Worm (Caenorhabditis elegans): ENCODE measurements around the gene srd-48.

Gene srd-48

DNA sequence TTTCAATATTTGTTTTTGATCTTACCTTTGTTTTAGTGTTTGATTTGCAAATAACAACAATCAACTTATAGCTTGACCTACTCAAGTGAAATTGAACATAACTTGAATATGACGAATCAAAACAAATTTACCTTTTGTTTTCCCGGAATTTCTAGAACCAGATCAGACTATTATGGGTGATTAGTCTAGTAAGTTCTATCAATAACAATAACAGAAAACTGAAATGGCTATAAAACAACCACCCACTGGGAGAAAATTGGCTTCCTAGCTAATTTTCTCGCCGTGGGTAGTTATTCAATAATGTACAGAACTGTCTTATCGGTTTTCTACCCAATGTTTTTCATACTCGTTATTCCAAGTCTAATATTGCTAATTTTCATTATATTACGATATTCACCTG is 7.2 kb upstream of the srd-48 start, which contains the start of gene srd-45:
Gene srd-45 (plus strand): TSS at position 301 of the 400 bp plus-strand sequence.
- TF ChIP-seq lin-15B (tag; optimal IDR thresholded peaks at IDR 0.05) = no peak
- TF ChIP-seq fos-1 (tag; optimal IDR thresholded peaks at IDR 0.05) = no peak

DNA sequence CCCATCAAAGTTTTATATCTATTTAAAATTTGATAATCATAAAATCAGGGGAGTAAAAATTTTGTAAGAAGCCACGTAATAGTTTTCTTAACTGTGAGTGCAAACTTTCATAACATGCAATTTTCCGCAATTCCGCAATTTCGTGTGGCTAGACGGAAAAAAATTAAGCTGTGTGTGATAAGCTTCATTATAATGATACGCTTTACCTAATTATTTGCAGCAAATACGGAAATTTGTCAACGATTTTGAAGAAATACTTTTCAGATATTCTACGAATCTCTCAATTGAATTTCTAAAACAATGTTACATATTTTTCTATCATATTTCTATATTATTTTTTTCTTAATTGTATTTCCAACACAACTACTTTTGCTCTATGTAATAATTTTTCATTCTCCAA is 4.1 kb upstream of the srd-48 start, which contains the start of gene srd-46:
Gene srd-46 (plus strand): TSS at position 301 of the 400 bp plus-strand sequence.
- no peak for TF ChIP-seq lin-15B (tag; optimal IDR thresholded peaks at IDR 0.05)
- TF ChIP-seq hmg-11 (tag; optimal IDR thresholded peaks at IDR 0.05) = no peak
- no peak for TF ChIP-seq ceh-82 (tag; optimal IDR thresholded peaks at IDR 0.05)
- TF ChIP-seq aly-2 (tag; optimal IDR thresholded peaks at IDR 0.05) = no peak
- no peak for TF ChIP-seq egl-27 (tag; optimal IDR thresholded peaks at IDR 0.05)
- no peak for TF ChIP-seq nhr-23 (tag; optimal IDR thresholded peaks at IDR 0.05)

DNA sequence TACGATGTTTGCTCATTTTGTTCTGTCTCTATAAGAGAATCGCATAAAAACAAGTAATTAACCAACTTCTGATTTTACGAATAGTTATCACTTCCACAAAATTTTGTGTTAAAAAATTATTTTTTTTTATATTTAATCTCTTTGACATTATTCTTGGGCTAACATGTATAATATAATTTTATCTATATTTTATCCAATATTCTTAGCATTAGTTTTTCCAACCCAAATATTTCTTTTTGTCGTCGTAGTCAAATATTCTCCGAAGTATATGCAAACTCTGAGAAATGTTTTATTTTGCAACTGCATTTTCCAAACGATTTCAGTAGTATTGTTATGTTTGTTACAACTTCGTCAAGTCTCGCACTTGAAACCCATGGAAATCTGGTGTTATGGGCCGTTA is 2.4 kb upstream of the srd-48 start, which contains the start of gene srd-47:
Gene srd-47 (plus strand): TSS at position 164 of the 400 bp plus-strand sequence.
- TF ChIP-seq elt-3 (tag; optimal IDR thresholded peaks at IDR 0.05) = no peak
- TF ChIP-seq fkh-10 (GFP tag; optimal IDR thresholded peaks at IDR 0.05) = no peak
- no peak for TF ChIP-seq ceh-28 (tag; optimal IDR thresholded peaks at IDR 0.05)
- no peak for TF ChIP-seq egl-27 (tag; optimal IDR thresholded peaks at IDR 0.05)
- no peak for TF ChIP-seq ama-1 (optimal IDR thresholded peaks at IDR 0.05)
- TF ChIP-seq aly-2 (tag; optimal IDR thresholded peaks at IDR 0.05) = no peak
- no peak for TF ChIP-seq unc-39 (tag; optimal IDR thresholded peaks at IDR 0.05)
- no peak for TF ChIP-seq nhr-12 (tag; optimal IDR thresholded peaks at IDR 0.05)
- no peak for TF ChIP-seq ztf-11 (tag; optimal IDR thresholded peaks at IDR 0.05)
- no peak for TF ChIP-seq hmg-11 (tag; optimal IDR thresholded peaks at IDR 0.05)
- no peak for TF ChIP-seq zag-1 (tag; optimal IDR thresholded peaks at IDR 0.05)
- no peak for TF ChIP-seq sea-2 (GFP tag; optimal IDR thresholded peaks at IDR 0.05)
- no peak for TF ChIP-seq fos-1 (tag; optimal IDR thresholded peaks at IDR 0.05)
- no peak for TF ChIP-seq ceh-82 (tag; optimal IDR thresholded peaks at IDR 0.05)
- TF ChIP-seq fkh-2 (tag; optimal IDR thresholded peaks at IDR 0.05) = no peak
- no peak for TF ChIP-seq nhr-28 (tag; optimal IDR thresholded peaks at IDR 0.05)
- TF ChIP-seq mml-1 (tag; optimal IDR thresholded peaks at IDR 0.05) = no peak

DNA sequence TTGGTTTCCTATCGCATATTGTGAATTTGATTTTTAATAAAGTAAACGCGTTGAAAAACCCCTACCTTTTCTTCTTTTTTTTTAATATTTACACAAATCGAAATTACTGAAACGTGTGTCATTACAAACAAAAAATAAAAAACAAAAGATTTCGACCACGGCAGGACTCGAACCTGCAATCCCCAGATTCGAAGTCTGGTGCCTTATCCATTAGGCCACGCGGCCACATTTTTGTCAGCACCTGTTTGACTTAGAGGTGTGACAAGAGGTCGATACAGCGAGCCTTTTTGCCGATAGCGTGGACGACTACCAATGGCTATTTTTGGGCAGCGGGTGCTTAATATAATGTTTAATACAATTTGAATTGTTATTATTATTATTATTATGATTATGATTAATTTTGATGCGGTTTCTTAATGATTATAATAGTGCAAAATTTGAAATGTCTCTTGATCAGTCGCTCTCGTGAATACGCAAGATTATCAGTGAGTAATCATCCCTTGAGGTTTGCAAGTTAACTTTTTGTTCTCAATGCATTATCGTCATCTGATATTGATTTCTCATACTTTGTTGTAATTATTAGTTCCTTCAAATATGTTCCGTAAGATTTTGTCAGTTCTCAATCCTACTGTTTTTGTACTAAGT is 2.1 kb downstream of the srd-48 start, which contains the start of gene srd-44:
Gene srd-44 (plus strand): TSS at position 595 of the 645 bp plus-strand sequence.
- TF ChIP-seq nhr-77 (tag; optimal IDR thresholded peaks at IDR 0.05) = no peak
- peak; percentile 10 for TF ChIP-seq nhr-43 (tag; optimal IDR thresholded peaks at IDR 0.05; ENCODE audit: poor library complexity, severe bottlenecking)
- TF ChIP-seq fkh-10 (GFP tag; optimal IDR thresholded peaks at IDR 0.05) = no peak
- TF ChIP-seq ama-1 (optimal IDR thresholded peaks at IDR 0.05) = no peak

DNA sequence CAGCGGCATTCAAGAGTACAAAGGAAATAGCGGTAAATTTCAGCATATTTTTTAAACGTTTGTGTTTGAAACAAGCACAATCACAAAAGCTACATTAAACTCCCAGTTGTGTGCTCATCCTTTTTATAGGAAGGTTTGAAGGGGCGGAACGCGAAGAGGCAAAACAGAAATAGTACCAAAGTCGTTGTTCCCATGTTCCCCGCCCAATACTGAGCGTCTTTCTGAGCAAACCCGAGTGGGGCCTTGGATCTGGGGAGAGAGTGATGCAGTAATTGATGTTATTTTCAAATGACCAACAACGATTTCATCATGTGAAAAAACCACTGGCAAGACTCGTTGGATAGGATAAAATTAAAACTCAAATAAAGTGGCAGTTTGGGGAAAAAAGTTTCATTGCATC is 5.4 kb downstream of the srd-48 start, which contains the start of gene zig-2:
Gene zig-2 (minus strand): TSS at position 101 of the 400 bp plus-strand sequence.
- TF ChIP-seq nhr-25 (tag; optimal IDR thresholded peaks at IDR 0.05) = no peak
- no peak for TF ChIP-seq pqm-1 (tag; optimal IDR thresholded peaks at IDR 0.05)
- TF ChIP-seq sea-2 (GFP tag; optimal IDR thresholded peaks at IDR 0.05) = no peak
- TF ChIP-seq lin-39 (tag; optimal IDR thresholded peaks at IDR 0.05) = no peak
- no peak for TF ChIP-seq nhr-77 (tag; optimal IDR thresholded peaks at IDR 0.05)
- no peak for TF ChIP-seq ztf-4 (tag; optimal IDR thresholded peaks at IDR 0.05)
- TF ChIP-seq fos-1 (tag; optimal IDR thresholded peaks at IDR 0.05) = no peak
- no peak for TF ChIP-seq fkh-10 (GFP tag; optimal IDR thresholded peaks at IDR 0.05)
- TF ChIP-seq elt-3 (tag; optimal IDR thresholded peaks at IDR 0.05) = no peak
- TF ChIP-seq lsy-12 (tag; optimal IDR thresholded peaks at IDR 0.05) = no peak
- TF ChIP-seq nfya-1 (tag; optimal IDR thresholded peaks at IDR 0.05; ENCODE audit: insufficient read depth) = no peak
- no peak for TF ChIP-seq elt-1 (tag; optimal IDR thresholded peaks at IDR 0.05)
- no peak for TF ChIP-seq daf-12 (tag; optimal IDR thresholded peaks at IDR 0.05)
- no peak for TF ChIP-seq nhr-12 (tag; optimal IDR thresholded peaks at IDR 0.05)
- no peak for TF ChIP-seq ZK546.5 (tag; optimal IDR thresholded peaks at IDR 0.05)
- TF ChIP-seq tbx-2 (tag; optimal IDR thresholded peaks at IDR 0.05) = no peak
- TF ChIP-seq eor-1 (tag; optimal IDR thresholded peaks at IDR 0.05) = no peak

Measured in whole organism, L3 larva.